Worm (Caenorhabditis elegans): ENCODE results near the gene lpr-4.

DNA sequence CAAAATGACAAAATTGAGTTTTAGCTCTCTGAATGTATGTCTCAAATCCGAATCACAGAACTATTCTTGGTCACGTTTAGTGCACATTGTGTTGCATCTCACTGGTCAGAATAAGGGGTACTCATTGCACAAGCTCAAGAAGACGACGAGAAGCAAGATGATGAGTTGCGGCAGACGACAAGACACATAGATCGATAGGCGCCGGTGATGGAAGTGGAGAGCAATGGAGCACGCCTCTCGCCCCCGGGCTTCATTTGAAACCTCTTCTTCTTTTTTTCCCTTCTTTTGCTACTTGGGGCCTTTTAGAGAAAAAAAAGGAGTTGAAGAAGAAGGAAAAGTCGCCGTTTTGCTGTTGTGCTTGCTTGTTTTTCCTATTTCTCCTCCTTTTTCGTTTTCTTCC, 3.4 kb downstream of the lpr-4 start, which contains the start of gene apt-9:
- TF ChIP-seq pha-4 (tag; optimal IDR thresholded peaks at IDR 0.05) (no peak), nhr-2 (tag; optimal IDR thresholded peaks at IDR 0.05) (no peak), nhr-28 (tag; optimal IDR thresholded peaks at IDR 0.05) (no peak), zip-8 (tag; optimal IDR thresholded peaks at IDR 0.05) (no peak), nhr-76 (tag; optimal IDR thresholded peaks at IDR 0.05) (no peak), ces-1 (GFP tag; optimal IDR thresholded peaks at IDR 0.05) (peak; percentile 52), drap-1 (GFP tag; optimal IDR thresholded peaks at IDR 0.05) (no peak), tbx-8 (GFP tag; optimal IDR thresholded peaks at IDR 0.05) (no peak), snpc-4 (tag; optimal IDR thresholded peaks at IDR 0.05) (no peak), lin-13 (tag; optimal IDR thresholded peaks at IDR 0.05) (no peak), mep-1 (tag; optimal IDR thresholded peaks at IDR 0.05) (no peak), ztf-11 (tag; optimal IDR thresholded peaks at IDR 0.05) (no peak), ham-2 (GFP tag; optimal IDR thresholded peaks at IDR 0.05) (no peak)

All from whole organism, mixed stage, embryonic.